Fruit fly (Drosophila melanogaster): Measurements from ENCODE around the gene Arl2.

DNA sequence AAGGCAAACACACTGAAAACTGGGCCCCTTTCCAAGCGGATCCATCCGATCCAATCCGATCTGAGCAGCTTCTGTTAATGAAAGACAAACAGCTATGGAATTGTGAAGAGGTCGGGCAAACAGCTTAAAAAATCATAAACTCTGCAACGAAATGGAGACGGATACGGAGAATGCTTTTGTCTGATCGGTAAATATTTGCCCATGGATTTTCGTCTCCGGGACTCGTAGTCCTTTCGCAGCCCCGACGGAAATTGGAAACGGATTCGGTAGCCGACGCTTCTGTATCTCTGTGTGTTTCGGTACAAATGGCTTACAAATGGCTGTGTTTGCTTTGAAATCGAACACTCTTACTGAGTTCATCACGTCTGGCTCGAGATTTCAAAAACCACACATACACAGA, 14.0 kb upstream of the Arl2 start:
- no peak for TF ChIP-seq CG10348 (GFP tag; IDR thresholded peaks at IDR 0.05)
- no peak for TF ChIP-seq CG13204 (GFP tag; optimal IDR thresholded peaks at IDR 0.05)
- no peak for TF ChIP-seq Pif1A (GFP tag; optimal IDR thresholded peaks at IDR 0.05)
- no peak for TF ChIP-seq CG8301 (tag; optimal IDR thresholded peaks at IDR 0.05)
- no peak for TF ChIP-seq CG12605 (GFP tag; IDR thresholded peaks at IDR 0.05)
- TF ChIP-seq rn (GFP tag; IDR thresholded peaks at IDR 0.05) = no peak

Measured in whole organism, pupa.